Fruit fly (Drosophila melanogaster) whole organism, wandering third instar larva: ENCODE measurements around the gene Tgs1.

Source experiments
- CG9705 ChIP-seq: fragments of 200-800 bp; sonication (Bioruptor generic); optimal IDR thresholded peaks from 2 replicates; lab custom pipeline; 2018; ENCODE audit warnings: missing biosample characterization, mild to moderate bottlenecking, missing genetic modification characterization
- Dfd ChIP-seq: fragments of >200 bp; optimal IDR thresholded peaks from 2 replicates; lab custom pipeline; 2017; ENCODE audit warnings: missing biosample characterization, missing genetic modification characterization
- Dif ChIP-seq: fragments of 200-275, 200-300 bp; sonication (Bioruptor generic); optimal IDR thresholded peaks from 2 replicates; lab custom pipeline; 2018; ENCODE audit warnings: missing biosample characterization, missing genetic modification characterization; ENCODE audit not compliant: partially characterized antibody
- Hr83 ChIP-seq: fragments of 200-300 bp; sonication (Bioruptor generic); optimal IDR thresholded peaks from 2 replicates; lab custom pipeline; 2016; ENCODE audit warnings: missing biosample characterization, mild to moderate bottlenecking, missing genetic modification characterization, moderate library complexity; ENCODE audit not compliant: poor library complexity, severe bottlenecking
- Myc ChIP-seq: fragments of >200 bp; optimal IDR thresholded peaks from 2 replicates; lab custom pipeline; 2017
- Vsx2 ChIP-seq: fragments of 200-300, 225-300 bp; sonication (Bioruptor generic); optimal IDR thresholded peaks from 2 replicates; lab custom pipeline; 2018; ENCODE audit warnings: missing biosample characterization, missing genetic modification characterization; ENCODE audit not compliant: partially characterized antibody
- brk ChIP-seq: fragments of 200-800 bp; sonication (Bioruptor generic); optimal IDR thresholded peaks from 2 replicates; lab custom pipeline; 2016; ENCODE audit warnings: missing biosample characterization, mild to moderate bottlenecking, missing genetic modification characterization
- dl ChIP-seq, 2 experiments: fragments of 175-275, 200-275 bp in 1 of 2; fragments of 200-275 bp in 1 of 2; sonication (Bioruptor generic); optimal IDR thresholded peaks; lab custom pipeline; 2018; ENCODE audit warnings: mild to moderate bottlenecking in 2 of 2, missing biosample characterization in 2 of 2, missing genetic modification characterization in 2 of 2, moderate library complexity in 2 of 2; ENCODE audit not compliant: partially characterized antibody in 2 of 2, insufficient read depth in 1 of 2
- h ChIP-seq: fragments of 200-800 bp; sonication (Bioruptor generic); optimal IDR thresholded peaks from 3 replicates; lab custom pipeline; 2016; ENCODE audit warnings: missing biosample characterization, mild to moderate bottlenecking, missing genetic modification characterization

Gene Tgs1

dm6 chr3R:18301569-18301968 lies 46.2 kb downstream of the Tgs1 start, which contains the start of gene Polr1E:
Gene Polr1E, minus strand, starts transcription at chr3R:18301728.
- TF ChIP-seq Dif (GFP tag; lab: Kevin White, UChicago) (peak; percentile 79), Myc (peak; percentile 18), Dfd (GFP tag; lab: Kevin White, UChicago) (no peak), Hr83 (GFP tag; lab: Kevin White, UChicago) (no peak), dl (GFP tag; optimal IDR thresholded peaks at IDR 0.05; lab: Kevin White, UChicago; ENCODE audit: insufficient read depth in 1 of 2, partially characterized antibody in 2 of 2) (peak in 1 of 2 experiments; percentile 9), h (no peak), Vsx2 (GFP tag; lab: Kevin White, UChicago) (peak; percentile 33), CG9705 (GFP tag; lab: Kevin White, UChicago) (no peak)

dm6 chr3R:18302749-18303148 lies 47.4 kb downstream of the Tgs1 start, which contains the start of gene CG7126:
Gene CG7126, minus strand, starts transcription at chr3R:18302849.
- TF ChIP-seq brk (GFP tag; lab: Kevin White, UChicago): no peak
- TF ChIP-seq, all 38 proteins: peak for 0
